Fruit fly (Drosophila melanogaster) whole organism, embryonic: ENCODE measurements around the gene cac.

Experiments
- Antp ChIP-seq: fragments of 200-800 bp; sonication (Bioruptor generic); optimal IDR thresholded peaks from 3 replicates; lab custom pipeline; 2016; ENCODE audit warnings: missing biosample characterization, missing genetic modification characterization
- Asciz ChIP-seq: fragments of 200-800 bp; sonication (Bioruptor generic); optimal IDR thresholded peaks from 2 replicates; lab custom pipeline; 2017; ENCODE audit warnings: missing biosample characterization, mild to moderate bottlenecking, missing genetic modification characterization, missing genetic modification reagents
- Atf6 ChIP-seq: fragments of 200-800 bp; sonication (Bioruptor generic); IDR thresholded peaks from 2 replicates; pipeline ENCODE4 v1.3.6; 2022; ENCODE audit warnings: missing biosample characterization, missing genetic modification characterization
- CG11093 ChIP-seq: fragments of 200-800 bp; sonication (Bioruptor generic); IDR thresholded peaks from 3 replicates; pipeline ENCODE4 v1.3.6; 2022; ENCODE audit warnings: missing biosample characterization, missing genetic modification characterization
- CG11696 ChIP-seq: fragments of 200-800 bp; sonication (Bioruptor generic); IDR thresholded peaks from 2 replicates; pipeline ENCODE4 v1.3.6; 2022; ENCODE audit warnings: missing biosample characterization, missing genetic modification characterization
- CG1233 ChIP-seq: fragments of 200-800 bp; sonication (Bioruptor generic); optimal IDR thresholded peaks from 4 replicates; lab custom pipeline; 2018; ENCODE audit warnings: missing biosample characterization, mild to moderate bottlenecking, missing genetic modification characterization
- CG13123 ChIP-seq: fragments of 200-800 bp; sonication (Bioruptor generic); optimal IDR thresholded peaks from 2 replicates; lab custom pipeline; 2016; ENCODE audit warnings: missing biosample characterization, missing genetic modification characterization
- CG13424 ChIP-seq: fragments of 200-800 bp; sonication (Bioruptor generic); optimal IDR thresholded peaks from 2 replicates; lab custom pipeline; 2019; ENCODE audit warnings: missing biosample characterization, mild to moderate bottlenecking, missing genetic modification characterization, moderate library complexity
- CG13624 ChIP-seq: fragments of 200-800 bp; sonication (Bioruptor generic); optimal IDR thresholded peaks from 2 replicates; lab custom pipeline; 2016; ENCODE audit warnings: missing biosample characterization, missing genetic modification characterization
- CG15073 ChIP-seq: fragments of 200-800 bp; sonication (Bioruptor generic); optimal IDR thresholded peaks from 2 replicates; lab custom pipeline; 2016; ENCODE audit warnings: missing biosample characterization, missing genetic modification characterization
- CG17328 ChIP-seq: fragments of 200-800 bp; sonication (Bioruptor generic); IDR thresholded peaks from 2 replicates; pipeline ENCODE4 v1.3.6; 2022; ENCODE audit warnings: missing biosample characterization, missing genetic modification characterization
- CG17829 ChIP-seq: fragments of 200-800 bp; optimal IDR thresholded peaks from 2 replicates; lab custom pipeline; 2019; ENCODE audit warnings: missing biosample characterization, mild to moderate bottlenecking, missing genetic modification characterization, moderate library complexity
- CG18262 ChIP-seq: fragments of 200-800 bp; optimal IDR thresholded peaks from 3 replicates; lab custom pipeline; 2019; ENCODE audit warnings: missing biosample characterization, mild to moderate bottlenecking, missing genetic modification characterization, moderate library complexity
- CG30431 ChIP-seq: fragments of 200-800 bp; sonication (Bioruptor generic); optimal IDR thresholded peaks from 2 replicates; lab custom pipeline; 2017; ENCODE audit warnings: missing biosample characterization, missing genetic modification characterization
- CG32532 ChIP-seq: fragments of 200-800 bp; sonication (Bioruptor generic); IDR thresholded peaks from 2 replicates; pipeline ENCODE4 v1.3.6; 2022; ENCODE audit warnings: missing biosample characterization, missing genetic modification characterization
- CG4282 ChIP-seq: fragments of 200-800 bp; sonication (Bioruptor generic); optimal IDR thresholded peaks from 2 replicates; lab custom pipeline; 2016; ENCODE audit warnings: missing biosample characterization, missing genetic modification characterization
- CG4360 ChIP-seq: fragments of 200-800 bp; sonication (Bioruptor generic); IDR thresholded peaks from 2 replicates; pipeline ENCODE4 v1.3.6; 2022; ENCODE audit warnings: missing biosample characterization, missing genetic modification characterization
- CG6654 ChIP-seq: fragments of 200-800 bp; sonication (Bioruptor generic); optimal IDR thresholded peaks from 2 replicates; lab custom pipeline; 2017; ENCODE audit warnings: missing biosample characterization, mild to moderate bottlenecking, missing genetic modification characterization
- CG6765 ChIP-seq: fragments of 200-800 bp; sonication (Bioruptor generic); optimal IDR thresholded peaks from 3 replicates; lab custom pipeline; 2017; ENCODE audit warnings: missing biosample characterization, mild to moderate bottlenecking, missing genetic modification characterization
- CG6791 ChIP-seq: fragments of 200-800 bp; sonication (Bioruptor generic); IDR thresholded peaks from 3 replicates; pipeline ENCODE4 v1.3.6; 2022; ENCODE audit warnings: missing biosample characterization, missing genetic modification characterization; ENCODE audit not compliant: partially characterized antibody
- CG9437 ChIP-seq: fragments of 200-800 bp; sonication (Bioruptor generic); optimal IDR thresholded peaks from 2 replicates; lab custom pipeline; 2018; ENCODE audit warnings: missing biosample characterization, mild to moderate bottlenecking, missing genetic modification characterization
- Eip74EF ChIP-seq, 2 experiments: fragments of 200-800 bp in 1 of 2; fragments of >200 bp in 1 of 2; sonication (Bioruptor generic) in 1 of 2; optimal IDR thresholded peaks; 2 replicates each; lab custom pipeline; 2017 to 2019; ENCODE audit warnings: missing biosample characterization in 2 of 2, missing genetic modification characterization in 2 of 2, mild to moderate bottlenecking in 1 of 2, moderate library complexity in 1 of 2
- GATAe ChIP-seq: fragments of 200-800 bp; sonication (Bioruptor generic); conservative IDR thresholded peaks from 2 replicates; pipeline ENCODE4 v1.3.6; 2022; ENCODE audit warnings: missing biosample characterization, missing genetic modification characterization
- HLHmδ ChIP-seq: fragments of 200-800 bp; sonication (Bioruptor generic); optimal IDR thresholded peaks from 2 replicates; lab custom pipeline; 2018; ENCODE audit warnings: missing biosample characterization, mild to moderate bottlenecking, missing genetic modification characterization, moderate library complexity
- Hr39 ChIP-seq: fragments of >200 bp; optimal IDR thresholded peaks from 2 replicates; lab custom pipeline; 2017
- Hsf ChIP-seq: fragments of 200-800 bp; sonication (Bioruptor generic); optimal IDR thresholded peaks from 3 replicates; lab custom pipeline; 2016; ENCODE audit warnings: missing biosample characterization, missing genetic modification characterization
- Meics ChIP-seq: fragments of 200-800 bp; sonication (Bioruptor generic); optimal IDR thresholded peaks from 2 replicates; lab custom pipeline; 2017; ENCODE audit warnings: missing biosample characterization, mild to moderate bottlenecking, missing genetic modification characterization
- Mes4 ChIP-seq: fragments of 200-800 bp; sonication (Bioruptor generic); optimal IDR thresholded peaks from 2 replicates; lab custom pipeline; 2016; ENCODE audit warnings: missing biosample characterization, missing genetic modification characterization
- Scr ChIP-seq: fragments of 200-800 bp; sonication (Bioruptor generic); IDR thresholded peaks from 2 replicates; pipeline ENCODE4 v1.3.6; 2022; ENCODE audit warnings: missing biosample characterization, missing genetic modification characterization; ENCODE audit not compliant: partially characterized antibody
- abd-A ChIP-seq: fragments of 200-800 bp; sonication (Bioruptor generic); optimal IDR thresholded peaks from 3 replicates; lab custom pipeline; 2019; ENCODE audit warnings: missing biosample characterization, mild to moderate bottlenecking, missing genetic modification characterization, moderate library complexity
- amos ChIP-seq: fragments of 200-800 bp; sonication (Bioruptor generic); IDR thresholded peaks from 2 replicates; pipeline ENCODE4 v1.3.6; 2022; ENCODE audit warnings: missing biosample characterization, missing genetic modification characterization; ENCODE audit not compliant: partially characterized antibody
- ap ChIP-seq: fragments of 200-800 bp; sonication (Bioruptor generic); IDR thresholded peaks from 2 replicates; pipeline ENCODE4 v1.3.6; 2022; ENCODE audit warnings: missing biosample characterization, missing genetic modification characterization
- ase ChIP-seq: fragments of 200-800 bp; sonication (Bioruptor generic); IDR thresholded peaks from 3 replicates; pipeline ENCODE4 v1.3.6; 2022; ENCODE audit warnings: missing biosample characterization, missing genetic modification characterization
- crp ChIP-seq, 2 experiments: fragments of 200-800 bp; sonication (Bioruptor generic); optimal IDR thresholded peaks; 2 replicates in 1 of 2; 3 replicates in 1 of 2; lab custom pipeline; 2017; ENCODE audit warnings: missing biosample characterization in 2 of 2, missing genetic modification characterization in 2 of 2, mild to moderate bottlenecking in 1 of 2, moderate library complexity in 1 of 2
- en ChIP-seq: fragments of 200-800 bp; sonication (Bioruptor generic); optimal IDR thresholded peaks from 2 replicates; lab custom pipeline; 2016; ENCODE audit warnings: missing biosample characterization, missing genetic modification characterization
- eyg ChIP-seq: fragments of 200-800 bp; sonication (Bioruptor generic); optimal IDR thresholded peaks from 3 replicates; lab custom pipeline; 2016; ENCODE audit warnings: missing biosample characterization, missing genetic modification characterization
- gce ChIP-seq: fragments of 200-800 bp; sonication (Bioruptor generic); IDR thresholded peaks from 3 replicates; pipeline ENCODE4 v1.3.6; 2022; ENCODE audit warnings: missing biosample characterization, missing genetic modification characterization
- ham ChIP-seq: fragments of 200-800 bp; sonication (Bioruptor generic); IDR thresholded peaks from 2 replicates; pipeline ENCODE4 v1.3.6; 2022; ENCODE audit warnings: missing biosample characterization, missing genetic modification characterization
- her ChIP-seq: fragments of 200-800 bp; sonication (Bioruptor generic); optimal IDR thresholded peaks from 2 replicates; lab custom pipeline; 2016; ENCODE audit warnings: missing biosample characterization, missing genetic modification characterization
- hkb ChIP-seq, 2 experiments: fragments of 200-800 bp in 1 of 2; fragments of >200 bp in 1 of 2; sonication (Bioruptor generic) in 1 of 2; IDR thresholded peaks in 1 of 2; optimal IDR thresholded peaks in 1 of 2; 2 replicates each; pipeline versions ENCODE4 v1.3.6 to Lab custom; 2017 to 2022; ENCODE audit warnings: missing biosample characterization in 1 of 2, missing genetic modification characterization in 1 of 2
- kah ChIP-seq: fragments of 200-800 bp; sonication (Bioruptor generic); optimal IDR thresholded peaks from 2 replicates; lab custom pipeline; 2018; ENCODE audit warnings: missing biosample characterization, mild to moderate bottlenecking, missing genetic modification characterization
- lmd ChIP-seq: fragments of 200-800 bp; sonication (Bioruptor generic); IDR thresholded peaks from 2 replicates; pipeline ENCODE4 v1.3.6; 2022; ENCODE audit warnings: missing biosample characterization, missing genetic modification characterization
- odd ChIP-seq: fragments of 200-800 bp; sonication (Bioruptor generic); optimal IDR thresholded peaks from 2 replicates; lab custom pipeline; 2017; ENCODE audit warnings: missing biosample characterization, mild to moderate bottlenecking, missing genetic modification characterization
- sc ChIP-seq, 3 experiments: fragments of >200 bp in 2 of 3; fragments of 200-800 bp in 1 of 3; sonication (Bioruptor generic) in 1 of 3; optimal IDR thresholded peaks; 2 replicates in 2 of 3; 3 replicates in 1 of 3; lab custom pipeline; 2017; ENCODE audit warnings: mild to moderate bottlenecking in 1 of 3, missing biosample characterization in 1 of 3, missing genetic modification characterization in 1 of 3, missing genetic modification reagents in 1 of 3
- scrt ChIP-seq: fragments of 200-800 bp; sonication (Bioruptor generic); optimal IDR thresholded peaks from 2 replicates; lab custom pipeline; 2018; ENCODE audit warnings: missing biosample characterization, mild to moderate bottlenecking, missing genetic modification characterization, moderate library complexity
- sd ChIP-seq: fragments of 200-800 bp; sonication (Bioruptor generic); optimal IDR thresholded peaks from 3 replicates; lab custom pipeline; 2018; ENCODE audit warnings: missing biosample characterization, mild to moderate bottlenecking, missing genetic modification characterization, moderate library complexity
- seq ChIP-seq: fragments of 200-800 bp; sonication (Bioruptor generic); IDR thresholded peaks from 2 replicates; pipeline ENCODE4 v1.3.6; 2022; ENCODE audit warnings: missing biosample characterization, missing genetic modification characterization
- stc ChIP-seq: fragments of 200-800 bp; sonication (Bioruptor generic); IDR thresholded peaks from 2 replicates; pipeline ENCODE4 v1.3.6; 2022; ENCODE audit warnings: missing biosample characterization, missing genetic modification characterization
- tna ChIP-seq: fragments of 200-800 bp; sonication (Bioruptor generic); IDR thresholded peaks from 2 replicates; pipeline ENCODE4 v1.3.6; 2022; ENCODE audit warnings: missing biosample characterization, missing genetic modification characterization; ENCODE audit not compliant: partially characterized antibody
- vfl ChIP-seq: fragments of 200-800 bp; sonication (Bioruptor generic); optimal IDR thresholded peaks from 2 replicates; lab custom pipeline; 2016; ENCODE audit warnings: missing biosample characterization, missing genetic modification characterization

Gene cac

dm6 chrX:11920959-11921358 lies 63.9 kb downstream of the cac start (continued):
- peak; percentile 74; the same call in 2 of the 3 replicates for TF ChIP-seq gce (GFP tag; lab: Robert Waterston, UW)
- TF ChIP-seq CG4360 (GFP tag; lab: Robert Waterston, UW): no peak
- peak; percentile 21 for TF ChIP-seq CG15073 (GFP tag; lab: Kevin White, UChicago)
- peak; percentile 39 for TF ChIP-seq her (GFP tag; lab: Kevin White, UChicago)
- peak; percentile 64; the same call in 1 of the 2 replicates for TF ChIP-seq GATAe
- peak; percentile 87 for TF ChIP-seq scrt
- peak; percentile 77 for TF ChIP-seq ap (GFP tag; lab: Robert Waterston, UW)
- no peak for TF ChIP-seq ham (GFP tag; lab: Robert Waterston, UW)
- TF ChIP-seq Meics (GFP tag; lab: Kevin White, UChicago): peak; percentile 88
- peak; percentile 78 for TF ChIP-seq CG11093 (GFP tag; lab: Robert Waterston, UW)
- TF ChIP-seq CG4282 (GFP tag; lab: Kevin White, UChicago): no peak
- TF ChIP-seq CG17328 (GFP tag; lab: Robert Waterston, UW): peak; percentile 82
- TF ChIP-seq sd (tag; lab: Kevin White, UChicago): peak; percentile 79
- peak; percentile 74 for TF ChIP-seq ase (GFP tag; lab: Robert Waterston, UW)
- TF ChIP-seq Hsf (GFP tag; lab: Kevin White, UChicago): peak; percentile 74
- TF ChIP-seq CG13624 (GFP tag; lab: Kevin White, UChicago): peak; percentile 81
- peak; percentile 82 for TF ChIP-seq kah
- no peak for TF ChIP-seq tna (GFP tag; lab: Robert Waterston, UW)
- TF ChIP-seq hkb (optimal IDR thresholded peaks at IDR 0.05; lab: Kevin White, UChicago): no peak
- peak; percentile 87 for TF ChIP-seq hkb (GFP tag; IDR thresholded peaks at IDR 0.05; lab: Robert Waterston, UW)
- peak; percentile 86 for TF ChIP-seq stc
- peak; percentile 30 for TF ChIP-seq en (GFP tag; lab: Kevin White, UChicago)
- TF ChIP-seq CG6791: no peak
- peak; percentile 49 for TF ChIP-seq CG30431 (GFP tag; lab: Kevin White, UChicago)
- TF ChIP-seq CG1233 (GFP tag; lab: Kevin White, UChicago): peak; percentile 87
- TF ChIP-seq CG17829 (tag; lab: Kevin White, UChicago): peak; percentile 93
- TF ChIP-seq vfl (GFP tag; lab: Kevin White, UChicago): peak; percentile 12
- peak in 1 of 2 experiments; percentile 45 for TF ChIP-seq crp (GFP tag; optimal IDR thresholded peaks at IDR 0.05; lab: Kevin White, UChicago)
- peak; percentile 92 for TF ChIP-seq Atf6 (GFP tag; lab: Robert Waterston, UW)
- TF ChIP-seq CG13123 (GFP tag; lab: Kevin White, UChicago): peak; percentile 70
- peak; percentile 85 for TF ChIP-seq CG9437 (GFP tag; lab: Kevin White, UChicago)
- TF ChIP-seq Mes4 (GFP tag; lab: Kevin White, UChicago): peak; percentile 57
- no peak for TF ChIP-seq sc (optimal IDR thresholded peaks at IDR 0.05; lab: Kevin White, UChicago)
- TF ChIP-seq sc (GFP tag; optimal IDR thresholded peaks at IDR 0.05; lab: Kevin White, UChicago): peak; percentile 80
- TF ChIP-seq CG11696 (GFP tag; lab: Robert Waterston, UW): peak; percentile 53
- TF ChIP-seq Eip74EF (GFP tag; optimal IDR thresholded peaks at IDR 0.05; lab: Kevin White, UChicago): peak in 1 of 2 experiments; percentile 95
- peak; percentile 71 for TF ChIP-seq eyg (GFP tag; lab: Kevin White, UChicago)
- peak; percentile 79 for TF ChIP-seq CG6765 (GFP tag; lab: Kevin White, UChicago)
- peak; percentile 95 for TF ChIP-seq CG13424 (tag; lab: Kevin White, UChicago)
- peak; percentile 92 for TF ChIP-seq CG32532 (GFP tag; lab: Robert Waterston, UW)
- peak; percentile 74 for TF ChIP-seq abd-A (tag; lab: Kevin White, UChicago)
- TF ChIP-seq Scr (GFP tag; lab: Robert Waterston, UW): no peak
- peak; percentile 89 for TF ChIP-seq Asciz
- peak; percentile 53 for TF ChIP-seq Antp (GFP tag; lab: Kevin White, UChicago)
- no peak for TF ChIP-seq HLHmδ
- TF ChIP-seq seq (GFP tag; lab: Robert Waterston, UW): peak; percentile 86
- TF ChIP-seq lmd (GFP tag; lab: Robert Waterston, UW): peak; percentile 91
- no peak for TF ChIP-seq amos (GFP tag; lab: Robert Waterston, UW)
- peak; percentile 96 for TF ChIP-seq CG18262 (tag; lab: Kevin White, UChicago)
- TF ChIP-seq odd (GFP tag; lab: Kevin White, UChicago): peak; percentile 82
- TF ChIP-seq CG6654 (GFP tag; lab: Kevin White, UChicago): peak; percentile 63
- no peak for TF ChIP-seq Hr39 (lab: Kevin White, UChicago)
